Fruit fly (Drosophila melanogaster): ENCODE results near the gene glu.

glu gene

DNA sequence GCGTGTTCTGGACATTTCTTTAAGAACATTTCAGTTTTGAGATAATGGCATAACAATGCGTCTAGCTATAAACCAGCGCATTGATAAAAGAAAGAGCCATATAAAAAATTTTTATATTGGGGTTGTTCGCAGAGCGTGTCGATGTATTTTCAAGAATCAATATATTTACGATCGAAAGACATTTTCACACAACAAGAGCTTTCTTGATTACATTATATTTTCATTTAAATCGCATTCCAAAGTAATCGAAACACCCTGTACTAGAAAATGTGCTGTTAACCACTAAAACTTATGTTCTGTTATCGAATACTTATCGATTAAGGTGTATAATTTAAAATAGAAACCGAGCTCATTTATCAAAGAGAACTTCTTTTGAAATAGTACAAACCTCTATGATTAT, 34.4 kb downstream of the glu start:
- TF ChIP-seq Pif1A (GFP tag; optimal IDR thresholded peaks at IDR 0.05) = peak; percentile 60
- TF ChIP-seq CG15710 (tag; optimal IDR thresholded peaks at IDR 0.05) = peak; percentile 50
- no peak for TF ChIP-seq D1 (tag; optimal IDR thresholded peaks at IDR 0.05)
- peak; percentile 43 for TF ChIP-seq Pif1B (GFP tag; optimal IDR thresholded peaks at IDR 0.05)
- TF ChIP-seq Snoo (tag; optimal IDR thresholded peaks at IDR 0.05) = peak; percentile 37

DNA sequence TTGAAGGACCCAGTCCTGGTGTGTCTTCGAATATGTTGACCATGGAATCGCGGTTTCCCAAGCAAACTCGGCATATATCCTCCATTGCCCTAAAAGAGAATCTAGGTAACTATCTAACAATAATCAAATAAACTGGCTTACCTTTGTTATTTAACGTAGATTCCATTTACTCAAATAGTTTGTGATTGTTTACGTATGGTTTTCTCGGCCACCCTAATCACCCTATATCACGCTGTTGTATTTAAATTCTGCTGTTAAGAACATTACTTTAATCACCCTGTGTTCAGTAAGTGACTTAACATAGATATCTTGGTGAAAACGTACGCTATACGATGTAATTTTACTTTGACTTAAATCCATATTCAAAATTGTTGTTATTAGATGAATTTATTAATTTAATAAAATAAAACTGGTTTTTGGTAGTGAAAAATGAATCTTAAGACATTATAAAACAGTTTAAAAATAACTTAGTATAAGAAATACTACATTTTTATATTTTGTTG, 35.1 kb downstream of the glu start:
- no peak for TF ChIP-seq CG14655 (GFP tag; optimal IDR thresholded peaks at IDR 0.05)
- TF ChIP-seq Pif1B (GFP tag; optimal IDR thresholded peaks at IDR 0.05) = no peak
- TF ChIP-seq CG17806 (tag; optimal IDR thresholded peaks at IDR 0.05) = no peak
- TF ChIP-seq CG10348 (GFP tag; IDR thresholded peaks at IDR 0.05) = no peak
- no peak for TF ChIP-seq Snoo (tag; optimal IDR thresholded peaks at IDR 0.05)
- no peak for TF ChIP-seq rn (GFP tag; IDR thresholded peaks at IDR 0.05)
- TF ChIP-seq D1 (tag; optimal IDR thresholded peaks at IDR 0.05) = no peak
- no peak for TF ChIP-seq CG32121 (GFP tag; IDR thresholded peaks at IDR 0.05)
- no peak for TF ChIP-seq CG15710 (tag; optimal IDR thresholded peaks at IDR 0.05)
- no peak for TF ChIP-seq CG34367 (tag; optimal IDR thresholded peaks at IDR 0.05)
- no peak for TF ChIP-seq Ets98B (GFP tag; IDR thresholded peaks at IDR 0.05)
- no peak for TF ChIP-seq Pif1A (GFP tag; optimal IDR thresholded peaks at IDR 0.05)
- no peak for TF ChIP-seq fd96Ca (GFP tag; IDR thresholded peaks at IDR 0.05)
- no peak for TF ChIP-seq CG13204 (GFP tag; optimal IDR thresholded peaks at IDR 0.05)
- TF ChIP-seq EcR (GFP tag; optimal IDR thresholded peaks at IDR 0.05) = no peak
- no peak for TF ChIP-seq gl (tag; optimal IDR thresholded peaks at IDR 0.05)
- TF ChIP-seq CG8301 (tag; optimal IDR thresholded peaks at IDR 0.05) = no peak

DNA sequence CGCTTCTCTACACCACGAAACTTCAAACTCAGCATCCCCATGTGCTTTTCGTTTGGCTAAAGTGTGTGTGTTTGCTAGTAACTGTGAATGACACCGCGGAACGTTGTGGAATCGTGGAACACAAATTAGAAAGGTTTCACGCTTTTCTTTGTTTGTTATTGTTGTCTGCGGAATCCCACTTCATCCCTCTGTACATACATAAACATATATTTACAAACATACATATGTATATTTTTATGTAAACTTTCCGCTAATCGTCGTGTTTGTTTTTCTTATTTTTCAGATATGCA, 47.6 kb downstream of the glu start:
- no peak for TF ChIP-seq rn (GFP tag; IDR thresholded peaks at IDR 0.05)

DNA sequence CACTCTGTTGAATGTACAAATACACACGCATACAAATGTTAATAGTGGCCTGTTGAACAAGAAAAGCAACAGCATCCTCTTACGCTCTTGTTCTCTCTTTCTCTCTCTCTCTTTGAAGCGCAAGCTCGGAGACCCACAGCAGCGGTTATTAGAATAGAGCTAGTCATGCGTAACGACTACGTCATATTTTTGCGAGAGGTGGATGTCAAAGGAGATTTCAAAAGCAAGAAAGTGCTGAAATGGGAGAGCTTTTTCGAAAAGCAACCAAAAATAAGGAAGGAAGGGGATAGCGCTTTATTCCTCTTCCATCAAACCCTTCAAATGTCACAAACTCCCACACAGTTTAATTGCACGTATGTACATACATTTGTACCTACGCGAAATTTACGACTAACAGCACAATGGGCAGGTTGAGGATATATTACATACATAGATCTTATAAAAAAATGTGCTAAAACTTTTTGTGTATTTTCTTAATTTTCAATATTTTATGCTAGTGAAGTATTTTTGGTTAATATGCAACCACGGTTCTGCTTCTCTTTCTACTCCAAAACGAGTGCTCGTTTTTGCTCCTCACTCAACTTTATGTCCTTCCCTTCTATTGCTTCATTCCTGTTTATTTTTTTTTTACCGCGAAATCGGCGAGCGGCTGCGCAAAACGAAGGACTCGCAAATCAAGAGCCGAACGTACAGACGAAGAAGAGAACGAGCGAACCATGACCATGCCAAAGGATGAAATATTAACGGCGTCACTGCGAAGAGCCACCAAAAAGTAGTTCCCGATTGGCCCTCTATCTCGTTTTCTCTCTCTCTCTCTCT, 48.2 kb downstream of the glu start:
- TF ChIP-seq EcR (GFP tag; optimal IDR thresholded peaks at IDR 0.05) (no peak), CG14655 (GFP tag; optimal IDR thresholded peaks at IDR 0.05) (peak; percentile 44), fd96Ca (GFP tag; IDR thresholded peaks at IDR 0.05) (0 out of 3 replicates have a peak, but pooled peaks have one; percentile 59), CG34367 (tag; optimal IDR thresholded peaks at IDR 0.05) (peak; percentile 38), CG15710 (tag; optimal IDR thresholded peaks at IDR 0.05) (peak; percentile 57), Pif1A (GFP tag; optimal IDR thresholded peaks at IDR 0.05) (peak; percentile 61), CG9948 (tag; optimal IDR thresholded peaks at IDR 0.05) (peak; percentile 55), CG8301 (tag; optimal IDR thresholded peaks at IDR 0.05) (peak; percentile 22), Pif1B (GFP tag; optimal IDR thresholded peaks at IDR 0.05) (peak; percentile 8), CG8159 (tag; optimal IDR thresholded peaks at IDR 0.05) (peak; percentile 20), rn (GFP tag; IDR thresholded peaks at IDR 0.05) (no peak), Snoo (tag; optimal IDR thresholded peaks at IDR 0.05) (peak; percentile 34), CG12605 (GFP tag; IDR thresholded peaks at IDR 0.05) (no peak; the same call in 1 of the 2 replicates), Ets98B (GFP tag; IDR thresholded peaks at IDR 0.05) (no peak)

DNA sequence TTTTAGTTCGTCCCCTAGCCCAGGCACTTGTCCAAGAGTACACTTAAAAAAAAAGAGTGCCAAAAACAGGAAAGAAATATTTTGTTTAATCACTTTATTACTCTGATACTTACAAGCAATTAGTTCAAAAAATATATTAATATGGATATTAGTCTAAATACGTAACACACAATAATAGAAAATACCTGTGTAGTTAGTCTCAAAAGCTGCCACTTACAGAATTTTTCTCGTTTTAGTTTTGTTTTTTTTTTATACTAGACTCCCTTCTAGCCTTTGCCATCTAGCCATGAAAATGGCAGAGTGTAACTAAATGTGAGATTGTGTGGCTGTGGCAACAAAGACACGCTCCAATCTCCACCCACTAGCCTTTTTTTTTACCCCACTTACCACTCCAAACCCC, 50.3 kb downstream of the glu start:
- TF ChIP-seq D1 (tag; optimal IDR thresholded peaks at IDR 0.05) (peak; percentile 42), EcR (GFP tag; optimal IDR thresholded peaks at IDR 0.05) (peak; percentile 25), CG32121 (GFP tag; IDR thresholded peaks at IDR 0.05) (peak; percentile 46; the same call in 1 of the 2 replicates), CG12605 (GFP tag; IDR thresholded peaks at IDR 0.05) (peak; percentile 61; the same call in 1 of the 2 replicates), Ets98B (GFP tag; IDR thresholded peaks at IDR 0.05) (0 out of 2 replicates have a peak, but pooled peaks have one; percentile 8), gl (tag; optimal IDR thresholded peaks at IDR 0.05) (no peak), CG9948 (tag; optimal IDR thresholded peaks at IDR 0.05) (peak; percentile 77), CG17806 (tag; optimal IDR thresholded peaks at IDR 0.05) (peak; percentile 67), CG13204 (GFP tag; optimal IDR thresholded peaks at IDR 0.05) (peak; percentile 63), CG4496 (GFP tag; IDR thresholded peaks at IDR 0.05) (0 out of 3 replicates have a peak, but pooled peaks have one; percentile 35), CG14655 (GFP tag; optimal IDR thresholded peaks at IDR 0.05) (peak; percentile 77), Pif1B (GFP tag; optimal IDR thresholded peaks at IDR 0.05) (peak; percentile 46), rn (GFP tag; IDR thresholded peaks at IDR 0.05) (no peak), CG8159 (tag; optimal IDR thresholded peaks at IDR 0.05) (peak; percentile 76), Snoo (tag; optimal IDR thresholded peaks at IDR 0.05) (no peak), fd96Ca (GFP tag; IDR thresholded peaks at IDR 0.05) (no peak), CG34367 (tag; optimal IDR thresholded peaks at IDR 0.05) (peak; percentile 77), CG8301 (tag; optimal IDR thresholded peaks at IDR 0.05) (peak; percentile 62), CG10348 (GFP tag; IDR thresholded peaks at IDR 0.05) (no peak), Pif1A (GFP tag; optimal IDR thresholded peaks at IDR 0.05) (peak; percentile 78), CG15710 (tag; optimal IDR thresholded peaks at IDR 0.05) (peak; percentile 77)

DNA sequence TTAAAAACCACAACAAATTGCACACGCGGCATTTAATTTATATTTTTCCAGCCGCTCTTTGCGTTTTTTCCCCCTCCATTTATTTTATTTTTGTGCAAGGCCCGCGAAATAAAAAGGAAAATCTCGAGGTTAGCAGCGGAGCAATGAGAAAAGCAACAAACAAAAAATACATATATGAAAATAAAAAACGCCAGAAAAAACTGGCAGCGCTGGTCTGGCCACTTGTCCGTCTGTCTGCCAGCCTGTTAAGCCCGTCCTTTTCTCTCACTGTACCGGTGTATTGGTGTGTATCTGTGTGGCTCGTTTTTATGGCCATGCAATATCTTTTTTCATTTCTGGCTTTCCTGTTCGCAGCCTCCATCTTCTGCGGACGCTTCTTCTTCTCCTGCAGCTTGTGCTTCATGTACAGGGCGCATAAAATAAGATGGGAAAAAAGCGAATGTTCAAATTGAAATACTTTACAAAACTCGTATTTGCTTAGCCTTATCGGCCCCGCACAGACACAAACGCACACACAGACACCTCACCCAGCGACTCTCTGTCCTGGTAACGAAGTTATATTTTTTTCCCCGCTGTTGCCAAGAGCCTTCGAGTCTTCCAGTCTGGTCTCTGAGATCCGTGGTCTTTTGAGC, 51.7 kb downstream of the glu start:
- peak; percentile 69 for TF ChIP-seq D1 (tag; optimal IDR thresholded peaks at IDR 0.05)
- TF ChIP-seq CG34367 (tag; optimal IDR thresholded peaks at IDR 0.05) = peak; percentile 68
- peak; percentile 56; the same call in 2 of the 3 replicates for TF ChIP-seq fd96Ca (GFP tag; IDR thresholded peaks at IDR 0.05)
- peak; percentile 55 for TF ChIP-seq CG17806 (tag; optimal IDR thresholded peaks at IDR 0.05)
- TF ChIP-seq CG8301 (tag; optimal IDR thresholded peaks at IDR 0.05) = peak; percentile 52
- TF ChIP-seq Pif1A (GFP tag; optimal IDR thresholded peaks at IDR 0.05) = peak; percentile 64
- peak; percentile 71 for TF ChIP-seq EcR (GFP tag; optimal IDR thresholded peaks at IDR 0.05)
- TF ChIP-seq Pif1B (GFP tag; optimal IDR thresholded peaks at IDR 0.05) = peak; percentile 57
- peak; percentile 59; the same call in 1 of the 2 replicates for TF ChIP-seq rn (GFP tag; IDR thresholded peaks at IDR 0.05)
- peak; percentile 32 for TF ChIP-seq CG9948 (tag; optimal IDR thresholded peaks at IDR 0.05)
- TF ChIP-seq CG13204 (GFP tag; optimal IDR thresholded peaks at IDR 0.05) = peak; percentile 80
- peak; percentile 58 for TF ChIP-seq CG15710 (tag; optimal IDR thresholded peaks at IDR 0.05)
- TF ChIP-seq gl (tag; optimal IDR thresholded peaks at IDR 0.05) = peak; percentile 79
- peak; percentile 85 for TF ChIP-seq CG4496 (GFP tag; IDR thresholded peaks at IDR 0.05)
- TF ChIP-seq CG12605 (GFP tag; IDR thresholded peaks at IDR 0.05) = peak; percentile 87
- peak; percentile 60 for TF ChIP-seq Snoo (tag; optimal IDR thresholded peaks at IDR 0.05)
- TF ChIP-seq CG8159 (tag; optimal IDR thresholded peaks at IDR 0.05) = peak; percentile 65
- peak; percentile 35; the same call in 1 of the 2 replicates for TF ChIP-seq CG32121 (GFP tag; IDR thresholded peaks at IDR 0.05)
- TF ChIP-seq CG14655 (GFP tag; optimal IDR thresholded peaks at IDR 0.05) = peak; percentile 63
- peak; percentile 70 for TF ChIP-seq Ets98B (GFP tag; IDR thresholded peaks at IDR 0.05)
- TF ChIP-seq CG10348 (GFP tag; IDR thresholded peaks at IDR 0.05) = no peak
